Fruit fly (Drosophila melanogaster) whole organism, embryonic: ENCODE data around the gene PIG-B.

Experiments used
- Aef1 ChIP-seq: fragments of 200-800 bp; sonication (Bioruptor generic); IDR thresholded peaks from 3 replicates; pipeline ENCODE4 v1.3.6; 2022; ENCODE audit warnings: missing biosample characterization, missing genetic modification characterization
- B-H1 ChIP-seq: fragments of 200-800 bp; sonication (Bioruptor generic); IDR thresholded peaks from 3 replicates; pipeline ENCODE4 v1.3.6; 2022; ENCODE audit warnings: missing biosample characterization, missing genetic modification characterization
- B-H2 ChIP-seq: fragments of 200-800 bp; sonication (Bioruptor generic); optimal IDR thresholded peaks from 2 replicates; lab custom pipeline; 2018; ENCODE audit warnings: missing biosample characterization, mild to moderate bottlenecking, missing genetic modification characterization
- CG10462 ChIP-seq: fragments of 200-800 bp; sonication (Bioruptor generic); optimal IDR thresholded peaks from 2 replicates; lab custom pipeline; 2016; ENCODE audit warnings: missing biosample characterization, missing genetic modification characterization
- CG11093 ChIP-seq: fragments of 200-800 bp; sonication (Bioruptor generic); IDR thresholded peaks from 3 replicates; pipeline ENCODE4 v1.3.6; 2022; ENCODE audit warnings: missing biosample characterization, missing genetic modification characterization
- CG12219 ChIP-seq: fragments of 200-800 bp; sonication (Bioruptor generic); optimal IDR thresholded peaks from 3 replicates; lab custom pipeline; 2018; ENCODE audit warnings: missing biosample characterization, mild to moderate bottlenecking, missing genetic modification characterization
- CG14050 ChIP-seq: fragments of 200-800 bp; sonication (Bioruptor generic); IDR thresholded peaks from 3 replicates; pipeline ENCODE4 v1.3.6; 2022; ENCODE audit warnings: missing biosample characterization, missing genetic modification characterization
- CG14441 ChIP-seq: fragments of 200-800 bp; sonication (Bioruptor generic); IDR thresholded peaks from 2 replicates; pipeline ENCODE4 v1.3.6; 2022; ENCODE audit warnings: missing biosample characterization, missing genetic modification characterization
- CG15514 ChIP-seq: fragments of 200-800 bp; sonication (Bioruptor generic); optimal IDR thresholded peaks from 3 replicates; lab custom pipeline; 2017; ENCODE audit warnings: missing biosample characterization, missing genetic modification characterization, mild to moderate bottlenecking, moderate library complexity, missing genetic modification reagents
- CG15601 ChIP-seq: fragments of 200-800 bp; sonication (Bioruptor generic); optimal IDR thresholded peaks from 3 replicates; lab custom pipeline; 2019; ENCODE audit warnings: missing biosample characterization, mild to moderate bottlenecking, missing genetic modification characterization, moderate library complexity
- CG17568 ChIP-seq: fragments of 200-800 bp; sonication (Bioruptor generic); optimal IDR thresholded peaks from 2 replicates; lab custom pipeline; 2018; ENCODE audit warnings: missing biosample characterization, mild to moderate bottlenecking, missing genetic modification characterization, moderate library complexity
- CG30020 ChIP-seq: fragments of 200-800 bp; optimal IDR thresholded peaks from 2 replicates; lab custom pipeline; 2019; ENCODE audit warnings: missing biosample characterization, mild to moderate bottlenecking, missing genetic modification characterization, moderate library complexity
- CG31224 ChIP-seq: fragments of 200-800 bp; sonication (Bioruptor generic); IDR thresholded peaks from 2 replicates; pipeline ENCODE4 v1.3.6; 2022; ENCODE audit warnings: missing biosample characterization, missing genetic modification characterization
- CG31441 ChIP-seq: fragments of 200-800 bp; sonication (Bioruptor generic); IDR thresholded peaks from 2 replicates; pipeline ENCODE4 v1.3.6; 2022; ENCODE audit warnings: missing biosample characterization, missing genetic modification characterization
- CG32772 ChIP-seq: fragments of 200-800 bp; sonication (Bioruptor generic); IDR thresholded peaks from 2 replicates; pipeline ENCODE4 v1.3.6; 2022; ENCODE audit warnings: missing biosample characterization, missing genetic modification characterization
- CG33557 ChIP-seq: fragments of 200-800 bp; sonication (Bioruptor generic); optimal IDR thresholded peaks from 2 replicates; lab custom pipeline; 2019; ENCODE audit warnings: missing biosample characterization, mild to moderate bottlenecking, missing genetic modification characterization, moderate library complexity
- CG4730 ChIP-seq: fragments of 200-800 bp; sonication (Bioruptor generic); IDR thresholded peaks from 2 replicates; pipeline ENCODE4 v1.3.6; 2022; ENCODE audit warnings: missing biosample characterization, missing genetic modification characterization
- CG6683 ChIP-seq: fragments of 200-800 bp; sonication (Bioruptor generic); optimal IDR thresholded peaks from 2 replicates; lab custom pipeline; 2017; ENCODE audit warnings: missing biosample characterization, mild to moderate bottlenecking, missing genetic modification characterization, missing genetic modification reagents
- CrebB ChIP-seq: fragments of 200-800 bp; sonication (Bioruptor generic); optimal IDR thresholded peaks from 3 replicates; lab custom pipeline; 2018; ENCODE audit warnings: missing biosample characterization, mild to moderate bottlenecking, missing genetic modification characterization
- Dref ChIP-seq: fragments of 200-800 bp; sonication (Bioruptor generic); IDR thresholded peaks from 2 replicates; pipeline ENCODE4 v1.3.6; 2022; ENCODE audit warnings: missing biosample characterization, missing genetic modification characterization
- Drgx ChIP-seq: fragments of 200-800 bp; sonication (Bioruptor generic); IDR thresholded peaks from 2 replicates; pipeline ENCODE4 v1.3.6; 2022; ENCODE audit warnings: missing biosample characterization, missing genetic modification characterization
- E2f2 ChIP-seq: fragments of 200-800 bp; sonication (Bioruptor generic); IDR thresholded peaks from 2 replicates; pipeline ENCODE4 v1.3.6; 2022; ENCODE audit warnings: missing biosample characterization, missing genetic modification characterization
- Fer2 ChIP-seq: fragments of 200-800 bp; sonication (Bioruptor generic); optimal IDR thresholded peaks from 2 replicates; lab custom pipeline; 2018; ENCODE audit warnings: missing biosample characterization, mild to moderate bottlenecking, missing genetic modification characterization, moderate library complexity
- HLH3B ChIP-seq: fragments of 200-800 bp; sonication (Bioruptor generic); IDR thresholded peaks from 2 replicates; pipeline ENCODE4 v1.3.6; 2022; ENCODE audit warnings: missing biosample characterization, missing genetic modification characterization
- Max ChIP-seq: fragments of 200-800 bp; sonication (Bioruptor generic); optimal IDR thresholded peaks from 2 replicates; lab custom pipeline; 2016; ENCODE audit warnings: missing biosample characterization, mild to moderate bottlenecking, missing genetic modification characterization
- Meics ChIP-seq: fragments of 200-800 bp; sonication (Bioruptor generic); optimal IDR thresholded peaks from 2 replicates; lab custom pipeline; 2017; ENCODE audit warnings: missing biosample characterization, mild to moderate bottlenecking, missing genetic modification characterization
- NFAT ChIP-seq: fragments of 200-800 bp; sonication (Bioruptor generic); IDR thresholded peaks from 2 replicates; pipeline ENCODE4 v1.3.6; 2022; ENCODE audit warnings: missing biosample characterization, missing genetic modification characterization
- Nf-YC ChIP-seq: fragments of 200-800 bp; optimal IDR thresholded peaks from 3 replicates; lab custom pipeline; 2019; ENCODE audit warnings: missing biosample characterization, mild to moderate bottlenecking, missing genetic modification characterization, moderate library complexity
- PHDP ChIP-seq: fragments of 200-800 bp; sonication (Bioruptor generic); optimal IDR thresholded peaks from 3 replicates; lab custom pipeline; 2018; ENCODE audit warnings: missing biosample characterization, mild to moderate bottlenecking, missing genetic modification characterization, moderate library complexity
- Rx ChIP-seq: fragments of 200-800 bp; sonication (Bioruptor generic); IDR thresholded peaks from 2 replicates; pipeline ENCODE4 v1.3.6; 2022; ENCODE audit warnings: missing biosample characterization, missing genetic modification characterization
- Sin3A ChIP-seq: fragments of >200 bp; optimal IDR thresholded peaks from 2 replicates; lab custom pipeline; 2018
- Stat92E ChIP-seq, 3 experiments: fragments of >200 bp in 2 of 3; fragments of 200-800 bp in 1 of 3; sonication (Bioruptor generic) in 1 of 3; optimal IDR thresholded peaks; 2 replicates each; lab custom pipeline; 2017 to 2019; ENCODE audit warnings: missing biosample characterization in 3 of 3, missing genetic modification characterization in 3 of 3, mild to moderate bottlenecking in 1 of 3, moderate library complexity in 1 of 3
- ase ChIP-seq: fragments of 200-800 bp; sonication (Bioruptor generic); IDR thresholded peaks from 3 replicates; pipeline ENCODE4 v1.3.6; 2022; ENCODE audit warnings: missing biosample characterization, missing genetic modification characterization
- cas ChIP-seq: fragments of 200-800 bp; sonication (Bioruptor generic); IDR thresholded peaks from 2 replicates; pipeline ENCODE4 v1.3.6; 2022; ENCODE audit warnings: missing biosample characterization, missing genetic modification characterization
- dati ChIP-seq: fragments of 200-800 bp; sonication (Bioruptor generic); IDR thresholded peaks from 2 replicates; pipeline ENCODE4 v1.3.6; 2022; ENCODE audit warnings: missing biosample characterization, missing genetic modification characterization
- dmrt99B ChIP-seq: fragments of 200-800 bp; sonication (Bioruptor generic); optimal IDR thresholded peaks from 2 replicates; lab custom pipeline; 2018; ENCODE audit warnings: missing biosample characterization, mild to moderate bottlenecking, missing genetic modification characterization, moderate library complexity
- dysf ChIP-seq: fragments of 200-800 bp; sonication (Bioruptor generic); IDR thresholded peaks from 3 replicates; pipeline ENCODE4 v1.3.6; 2022; ENCODE audit warnings: missing biosample characterization, missing genetic modification characterization
- ems ChIP-seq: fragments of 200-800 bp; sonication (Bioruptor generic); optimal IDR thresholded peaks from 3 replicates; lab custom pipeline; 2016; ENCODE audit warnings: missing biosample characterization, missing genetic modification characterization
- fd96Cb ChIP-seq: fragments of 200-800 bp; sonication (Bioruptor generic); optimal IDR thresholded peaks from 2 replicates; lab custom pipeline; 2018; ENCODE audit warnings: missing biosample characterization, mild to moderate bottlenecking, missing genetic modification characterization, moderate library complexity
- grn ChIP-seq: fragments of 200-800 bp; sonication (Bioruptor generic); optimal IDR thresholded peaks from 3 replicates; lab custom pipeline; 2017; ENCODE audit warnings: missing biosample characterization, missing genetic modification characterization
- ind ChIP-seq: fragments of 200-800 bp; sonication (Bioruptor generic); optimal IDR thresholded peaks from 3 replicates; lab custom pipeline; 2016; ENCODE audit warnings: missing biosample characterization, missing genetic modification characterization
- kah ChIP-seq: fragments of 200-800 bp; sonication (Bioruptor generic); optimal IDR thresholded peaks from 2 replicates; lab custom pipeline; 2018; ENCODE audit warnings: missing biosample characterization, mild to moderate bottlenecking, missing genetic modification characterization
- mirr ChIP-seq: fragments of 200-800 bp; sonication (Bioruptor generic); optimal IDR thresholded peaks from 3 replicates; lab custom pipeline; 2018; ENCODE audit warnings: missing biosample characterization, mild to moderate bottlenecking, missing genetic modification characterization
- mld ChIP-seq: fragments of 200-800 bp; sonication (Bioruptor generic); IDR thresholded peaks from 3 replicates; pipeline ENCODE4 v1.3.6; 2022; ENCODE audit warnings: missing biosample characterization, missing genetic modification characterization; ENCODE audit not compliant: partially characterized antibody
- nom ChIP-seq: fragments of 200-800 bp; sonication (Bioruptor generic); optimal IDR thresholded peaks from 2 replicates; lab custom pipeline; 2017; ENCODE audit warnings: missing biosample characterization, missing genetic modification characterization, mild to moderate bottlenecking, moderate library complexity, missing genetic modification reagents
- pzg ChIP-seq: fragments of 200-800 bp; sonication (Bioruptor generic); optimal IDR thresholded peaks from 3 replicates; lab custom pipeline; 2018; ENCODE audit warnings: missing biosample characterization, mild to moderate bottlenecking, missing genetic modification characterization, moderate library complexity
- ro ChIP-seq: fragments of 200-800 bp; sonication (Bioruptor generic); IDR thresholded peaks from 2 replicates; pipeline ENCODE4 v1.3.6; 2022; ENCODE audit warnings: missing biosample characterization, missing genetic modification characterization
- sob ChIP-seq: fragments of 200-800 bp; sonication (Bioruptor generic); IDR thresholded peaks from 2 replicates; pipeline ENCODE4 v1.3.6; 2022; ENCODE audit warnings: missing biosample characterization, missing genetic modification characterization
- stc ChIP-seq: fragments of 200-800 bp; sonication (Bioruptor generic); IDR thresholded peaks from 2 replicates; pipeline ENCODE4 v1.3.6; 2022; ENCODE audit warnings: missing biosample characterization, missing genetic modification characterization
- tll ChIP-seq, 2 experiments: fragments of 200-800 bp in 1 of 2; fragments of >200 bp in 1 of 2; sonication (Bioruptor generic) in 1 of 2; optimal IDR thresholded peaks; 2 replicates each; lab custom pipeline; 2017 to 2019; ENCODE audit warnings: missing biosample characterization in 2 of 2, missing genetic modification characterization in 2 of 2, mild to moderate bottlenecking in 1 of 2, moderate library complexity in 1 of 2

Gene PIG-B

DNA sequence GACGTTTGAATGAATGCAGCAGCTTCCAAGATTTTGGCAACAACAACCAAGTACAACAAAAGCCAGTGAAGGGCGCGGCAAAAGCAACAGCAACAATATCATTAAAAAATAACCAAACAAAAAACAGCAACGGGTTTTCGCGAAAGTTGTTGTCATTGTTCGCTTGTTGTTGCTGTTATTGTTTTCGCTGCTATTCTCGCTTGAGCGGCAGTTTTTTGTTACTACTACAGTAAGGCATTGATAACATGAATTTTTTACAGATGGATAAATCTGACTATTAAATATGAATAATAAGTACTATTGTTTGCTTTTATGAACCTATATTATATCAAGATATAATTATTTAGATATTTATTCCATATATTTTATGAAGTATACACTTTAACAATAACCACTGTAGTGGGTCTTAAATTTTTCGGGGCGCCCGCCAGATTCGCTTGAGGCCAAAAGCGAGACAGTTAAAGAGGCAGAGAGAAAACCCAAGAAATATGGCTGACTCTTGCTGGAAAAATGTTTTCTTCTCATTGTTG is 39.6 kb upstream of the PIG-B start (continued):
- TF ChIP-seq grn (GFP tag; lab: Kevin White, UChicago) (no peak), ind (GFP tag; lab: Kevin White, UChicago) (peak; percentile 62), nom (GFP tag; lab: Kevin White, UChicago) (peak; percentile 93), B-H2 (GFP tag; lab: Kevin White, UChicago) (peak; percentile 66), CG30020 (tag; lab: Kevin White, UChicago) (peak; percentile 5), tll (GFP tag; optimal IDR thresholded peaks at IDR 0.05; lab: Kevin White, UChicago) (no peak), CG17568 (peak; percentile 44), CG12219 (peak; percentile 50), stc (GFP tag; lab: Robert Waterston, UW) (peak; percentile 84), fd96Cb (peak; percentile 31), CG31441 (peak; percentile 65), Rx (0 out of 2 replicates have a peak, but pooled peaks have one; percentile 25), ems (peak; percentile 36), Max (GFP tag; lab: Kevin White, UChicago) (peak; percentile 36), CrebB (tag; lab: Kevin White, UChicago) (peak; percentile 70), ro (GFP tag; lab: Robert Waterston, UW) (peak; percentile 52; the same call in 1 of the 2 replicates), CG6683 (GFP tag; lab: Kevin White, UChicago) (peak; percentile 30), E2f2 (GFP tag; lab: Robert Waterston, UW) (peak; percentile 55; the same call in 1 of the 2 replicates), Aef1 (peak; percentile 90), cas (GFP tag; lab: Robert Waterston, UW) (peak; percentile 72; the same call in 1 of the 2 replicates), kah (GFP tag; lab: Kevin White, UChicago) (peak; percentile 29), CG31224 (GFP tag; lab: Robert Waterston, UW) (peak; percentile 83), HLH3B (GFP tag; lab: Robert Waterston, UW) (peak; percentile 81), mld (GFP tag; lab: Robert Waterston, UW) (no peak), Fer2 (tag; lab: Kevin White, UChicago) (peak; percentile 58), CG15514 (GFP tag; lab: Kevin White, UChicago) (peak; percentile 54), CG32772 (GFP tag; lab: Robert Waterston, UW) (peak; percentile 71), NFAT (peak; percentile 72), ase (GFP tag; lab: Robert Waterston, UW) (peak; percentile 74; the same call in 2 of the 3 replicates), CG10462 (GFP tag; lab: Kevin White, UChicago) (no peak), CG11093 (GFP tag; lab: Robert Waterston, UW) (peak; percentile 73), sob (peak; percentile 92), CG15601 (tag; lab: Kevin White, UChicago) (peak; percentile 19), CG14441 (GFP tag; lab: Robert Waterston, UW) (peak; percentile 79), Stat92E (GFP tag; optimal IDR thresholded peaks at IDR 0.05; lab: Kevin White, UChicago) (no peak), mirr (GFP tag; lab: Kevin White, UChicago) (peak; percentile 11), Meics (GFP tag; lab: Kevin White, UChicago) (peak; percentile 83), PHDP (tag; lab: Kevin White, UChicago) (peak; percentile 87), dati (GFP tag; lab: Robert Waterston, UW) (0 out of 2 replicates have a peak, but pooled peaks have one; percentile 11), Nf-YC (peak; percentile 52), Drgx (GFP tag; lab: Robert Waterston, UW) (peak; percentile 89), Dref (GFP tag; lab: Robert Waterston, UW) (no peak), CG33557 (GFP tag; lab: Kevin White, UChicago) (no peak), B-H1 (GFP tag; lab: Robert Waterston, UW) (peak; percentile 61), dmrt99B (peak; percentile 81), CG4730 (peak; percentile 68), CG14050 (GFP tag; lab: Robert Waterston, UW) (peak; percentile 66; the same call in 2 of the 3 replicates), pzg (no peak), Sin3A (lab: Kevin White, UChicago) (no peak), dysf (GFP tag; lab: Robert Waterston, UW) (peak; percentile 93)
